Fruit fly (Drosophila melanogaster): Measurements from ENCODE around the gene CG15322.
A peak's percentile ranks its signal among the peaks of the same experiment; 100 is the strongest.
"Not testable (repeated sequence)": the region's sequence is repeated elsewhere in the genome, so short reads cannot be mapped to it uniquely, and the experiment has no call there.

CG15322 gene

dm6 chrX:20158943-20159385 is 25.6 kb downstream of the CG15322 start:
- TF ChIP-seq CG8478 (optimal IDR thresholded peaks at IDR 0.05) (no peak), CTCF (optimal IDR thresholded peaks at IDR 0.05) (no peak)

- TF ChIP-seq CG8478 (optimal IDR thresholded peaks at IDR 0.05) (no peak), CTCF (optimal IDR thresholded peaks at IDR 0.05) (no peak)
Observed at dm6 chrX:20159679-20160140, 26.3 kb downstream of the CG15322 start, which contains the start of gene Rab35. Gene Rab35, minus strand, starts transcription at chrX:20159872.

dm6 chrX:20162586-20162985 is 29.2 kb downstream of the CG15322 start:
- TF ChIP-seq CG8478 (optimal IDR thresholded peaks at IDR 0.05) (no peak), CTCF (optimal IDR thresholded peaks at IDR 0.05) (no peak)

dm6 chrX:20165773-20166412 is 32.5 kb downstream of the CG15322 start, which contains the start of gene Phf7:
Gene Phf7, minus strand, starts transcription at chrX:20165830.
- TF ChIP-seq CTCF (optimal IDR thresholded peaks at IDR 0.05) (peak in 1 of 2 experiments; percentile 30), CG8478 (optimal IDR thresholded peaks at IDR 0.05) (no peak)

dm6 chrX:20166484-20167038 is 33.2 kb downstream of the CG15322 start, which contains the start of gene CG9577:
Gene CG9577, plus strand, starts transcription at chrX:20166673.
- no peak for TF ChIP-seq CG8478 (optimal IDR thresholded peaks at IDR 0.05)
- TF ChIP-seq CTCF (optimal IDR thresholded peaks at IDR 0.05) = no peak

- TF ChIP-seq CTCF (optimal IDR thresholded peaks at IDR 0.05) (no peak), CG8478 (optimal IDR thresholded peaks at IDR 0.05) (no peak)
Observed at dm6 chrX:20169898-20170297, 36.5 kb downstream of the CG15322 start, which contains the start of the genes CG9581 and CG9578. Gene CG9581, minus strand, starts transcription at chrX:20169981. Gene CG9578, plus strand, starts transcription at chrX:20170222.

dm6 chrX:20173464-20173995 is 40.2 kb downstream of the CG15322 start, which contains the start of gene AnxB10:
Gene AnxB10, minus strand, starts transcription at chrX:20173514.
- no peak for TF ChIP-seq CTCF (optimal IDR thresholded peaks at IDR 0.05)
- no peak for TF ChIP-seq CG8478 (optimal IDR thresholded peaks at IDR 0.05)

dm6 chrX:20178538-20178937 is 45.2 kb downstream of the CG15322 start, which contains the start of gene Sdic1:
Gene Sdic1, minus strand, starts transcription at chrX:20178638.
- TF ChIP-seq CTCF, CG8478 (optimal IDR thresholded peaks at IDR 0.05): not testable (repeated sequence)

dm6 chrX:20186387-20186786 is 53.0 kb downstream of the CG15322 start, which contains the start of gene Sdic2:
Gene Sdic2, minus strand, starts transcription at chrX:20186487.
- TF ChIP-seq CG8478, CTCF (optimal IDR thresholded peaks at IDR 0.05): not testable (repeated sequence)

Data from S2 (cell line).